Fruit fly (Drosophila melanogaster) whole organism, embryonic: Measurements from ENCODE around the gene Syt7.

Experiments
- Antp ChIP-seq: fragments of 200-800 bp; sonication (Bioruptor generic); optimal IDR thresholded peaks from 3 replicates; lab custom pipeline; 2016; ENCODE audit warnings: missing biosample characterization, missing genetic modification characterization
- Awh ChIP-seq: fragments of 200-800 bp; sonication (Bioruptor generic); IDR thresholded peaks from 2 replicates; pipeline ENCODE4, ENCODE4 v1.3.6; 2022; ENCODE audit warnings: missing biosample characterization, missing genetic modification characterization
- CG11504 ChIP-seq: fragments of 200-800 bp; sonication (Bioruptor generic); optimal IDR thresholded peaks from 3 replicates; lab custom pipeline; 2019; ENCODE audit warnings: missing biosample characterization, mild to moderate bottlenecking, missing genetic modification characterization, moderate library complexity
- CG12155 ChIP-seq: fragments of 200-800 bp; sonication (Bioruptor generic); optimal IDR thresholded peaks from 3 replicates; lab custom pipeline; 2016; ENCODE audit warnings: missing biosample characterization, missing genetic modification characterization
- CG12219 ChIP-seq: fragments of 200-800 bp; sonication (Bioruptor generic); optimal IDR thresholded peaks from 3 replicates; lab custom pipeline; 2018; ENCODE audit warnings: missing biosample characterization, mild to moderate bottlenecking, missing genetic modification characterization
- CG12236 ChIP-seq: fragments of 200-800 bp; sonication (Bioruptor generic); optimal IDR thresholded peaks from 2 replicates; lab custom pipeline; 2016; ENCODE audit warnings: missing biosample characterization, missing genetic modification characterization
- CG14710 ChIP-seq: fragments of 200-800 bp; sonication (Bioruptor generic); optimal IDR thresholded peaks from 3 replicates; lab custom pipeline; 2019; ENCODE audit warnings: missing biosample characterization, mild to moderate bottlenecking, missing genetic modification characterization, moderate library complexity
- CG14965 ChIP-seq: fragments of 200-800 bp; sonication (Bioruptor generic); optimal IDR thresholded peaks from 2 replicates; lab custom pipeline; 2016; ENCODE audit warnings: missing biosample characterization, missing genetic modification characterization, borderline replicate concordance
- CG1603 ChIP-seq: fragments of 200-800 bp; sonication (Bioruptor generic); optimal IDR thresholded peaks from 2 replicates; lab custom pipeline; 2019; ENCODE audit warnings: missing biosample characterization, mild to moderate bottlenecking, missing genetic modification characterization, moderate library complexity
- CG17186 ChIP-seq: fragments of 200-800 bp; sonication (Bioruptor generic); optimal IDR thresholded peaks from 3 replicates; lab custom pipeline; 2017; ENCODE audit warnings: missing biosample characterization, missing genetic modification reagents, missing genetic modification characterization
- CG17829 ChIP-seq: fragments of 200-800 bp; optimal IDR thresholded peaks from 2 replicates; lab custom pipeline; 2019; ENCODE audit warnings: missing biosample characterization, mild to moderate bottlenecking, missing genetic modification characterization, moderate library complexity
- CG1832 ChIP-seq: fragments of 200-800 bp; sonication (Bioruptor generic); optimal IDR thresholded peaks from 2 replicates; lab custom pipeline; 2017; ENCODE audit warnings: missing biosample characterization, mild to moderate bottlenecking, missing genetic modification characterization, inconsistent platforms
- CG2116 ChIP-seq: fragments of 200-800 bp; sonication (Bioruptor generic); optimal IDR thresholded peaks from 3 replicates; lab custom pipeline; 2018; ENCODE audit warnings: missing biosample characterization, mild to moderate bottlenecking, missing genetic modification characterization
- CG2712 ChIP-seq: fragments of 200-800 bp; optimal IDR thresholded peaks from 3 replicates; lab custom pipeline; 2019; ENCODE audit warnings: missing biosample characterization, mild to moderate bottlenecking, missing genetic modification characterization, moderate library complexity
- CG30020 ChIP-seq: fragments of 200-800 bp; optimal IDR thresholded peaks from 2 replicates; lab custom pipeline; 2019; ENCODE audit warnings: missing biosample characterization, mild to moderate bottlenecking, missing genetic modification characterization, moderate library complexity
- CG31224 ChIP-seq: fragments of 200-800 bp; sonication (Bioruptor generic); IDR thresholded peaks from 2 replicates; pipeline ENCODE4 v1.3.6; 2022; ENCODE audit warnings: missing biosample characterization, missing genetic modification characterization
- CG33213 ChIP-seq: fragments of 200-800 bp; sonication (Bioruptor generic); optimal IDR thresholded peaks from 3 replicates; lab custom pipeline; 2016; ENCODE audit warnings: missing biosample characterization, missing genetic modification characterization
- CG33557 ChIP-seq: fragments of 200-800 bp; sonication (Bioruptor generic); optimal IDR thresholded peaks from 2 replicates; lab custom pipeline; 2019; ENCODE audit warnings: missing biosample characterization, mild to moderate bottlenecking, missing genetic modification characterization, moderate library complexity
- CG34422 ChIP-seq: fragments of 200-800 bp; sonication (Bioruptor generic); IDR thresholded peaks from 3 replicates; pipeline ENCODE4 v1.3.6; 2022; ENCODE audit warnings: missing biosample characterization, missing genetic modification characterization
- CG5245 ChIP-seq: fragments of 200-800 bp; sonication (Bioruptor generic); optimal IDR thresholded peaks from 3 replicates; lab custom pipeline; 2016; ENCODE audit warnings: missing biosample characterization, missing genetic modification characterization
- CG7372 ChIP-seq: fragments of 200-800 bp; sonication (Bioruptor generic); IDR thresholded peaks from 2 replicates; pipeline ENCODE4 v1.3.6; 2022; ENCODE audit warnings: missing biosample characterization, missing genetic modification characterization
- CG7928 ChIP-seq: fragments of 200-800 bp; sonication (Bioruptor generic); optimal IDR thresholded peaks from 2 replicates; lab custom pipeline; 2017; ENCODE audit warnings: missing biosample characterization, mild to moderate bottlenecking, missing genetic modification characterization
- CG8089 ChIP-seq: fragments of 200-800 bp; sonication (Bioruptor generic); optimal IDR thresholded peaks from 3 replicates; lab custom pipeline; 2016; ENCODE audit warnings: missing biosample characterization, missing genetic modification characterization
- CG8281 ChIP-seq: fragments of 200-800 bp; sonication (Bioruptor generic); optimal IDR thresholded peaks from 2 replicates; lab custom pipeline; 2018; ENCODE audit warnings: missing biosample characterization, mild to moderate bottlenecking, missing genetic modification characterization, moderate library complexity
- CoRest ChIP-seq: fragments of 200-800 bp; sonication (Bioruptor generic); optimal IDR thresholded peaks from 3 replicates; lab custom pipeline; 2018; ENCODE audit warnings: missing biosample characterization, mild to moderate bottlenecking, missing genetic modification characterization, moderate library complexity
- Fer2 ChIP-seq: fragments of 200-800 bp; sonication (Bioruptor generic); optimal IDR thresholded peaks from 2 replicates; lab custom pipeline; 2018; ENCODE audit warnings: missing biosample characterization, mild to moderate bottlenecking, missing genetic modification characterization, moderate library complexity
- Hand ChIP-seq: fragments of 200-800 bp; sonication (Bioruptor generic); optimal IDR thresholded peaks from 2 replicates; lab custom pipeline; 2017; ENCODE audit warnings: mild to moderate bottlenecking, missing biosample characterization, missing genetic modification reagents, missing genetic modification characterization
- Hmr ChIP-seq: fragments of 200-800 bp; sonication (Bioruptor generic); optimal IDR thresholded peaks from 3 replicates; lab custom pipeline; 2017; ENCODE audit warnings: mild to moderate bottlenecking, missing biosample characterization, missing genetic modification reagents, missing genetic modification characterization
- Hr3 ChIP-seq: fragments of 200-800 bp; sonication (Bioruptor generic); optimal IDR thresholded peaks from 3 replicates; lab custom pipeline; 2016; ENCODE audit warnings: missing biosample characterization, missing genetic modification characterization
- NK7.1 ChIP-seq: fragments of 200-800 bp; sonication (Bioruptor generic); optimal IDR thresholded peaks from 3 replicates; lab custom pipeline; 2016; ENCODE audit warnings: missing biosample characterization, missing genetic modification characterization
- Nf-YC ChIP-seq: fragments of 200-800 bp; optimal IDR thresholded peaks from 3 replicates; lab custom pipeline; 2019; ENCODE audit warnings: missing biosample characterization, mild to moderate bottlenecking, missing genetic modification characterization, moderate library complexity
- Side ChIP-seq: fragments of 200-800 bp; sonication (Bioruptor generic); optimal IDR thresholded peaks from 2 replicates; lab custom pipeline; 2016; ENCODE audit warnings: missing biosample characterization, missing genetic modification characterization
- Sry-δ ChIP-seq: fragments of 200-800 bp; sonication (Bioruptor generic); optimal IDR thresholded peaks from 2 replicates; lab custom pipeline; 2016; ENCODE audit warnings: missing biosample characterization, missing genetic modification characterization
- ash1 ChIP-seq: fragments of 200-800 bp; sonication (Bioruptor generic); optimal IDR thresholded peaks from 2 replicates; lab custom pipeline; 2018; ENCODE audit warnings: missing biosample characterization, mild to moderate bottlenecking, missing genetic modification characterization
- bowl ChIP-seq: fragments of 200-800 bp; sonication (Bioruptor generic); IDR thresholded peaks from 2 replicates; pipeline ENCODE4 v1.3.6; 2022; ENCODE audit warnings: missing biosample characterization, missing genetic modification characterization
- crc ChIP-seq: fragments of 200-800 bp; sonication (Bioruptor generic); optimal IDR thresholded peaks from 2 replicates; lab custom pipeline; 2016; ENCODE audit warnings: missing biosample characterization, missing genetic modification characterization
- emc ChIP-seq: fragments of 200-800 bp; sonication (Bioruptor generic); optimal IDR thresholded peaks from 2 replicates; lab custom pipeline; 2016; ENCODE audit warnings: missing biosample characterization, missing genetic modification characterization
- eyg ChIP-seq: fragments of 200-800 bp; sonication (Bioruptor generic); optimal IDR thresholded peaks from 3 replicates; lab custom pipeline; 2016; ENCODE audit warnings: missing biosample characterization, missing genetic modification characterization
- fd102C ChIP-seq: fragments of 200-800 bp; sonication (Bioruptor generic); optimal IDR thresholded peaks from 2 replicates; lab custom pipeline; 2018; ENCODE audit warnings: missing biosample characterization, mild to moderate bottlenecking, missing genetic modification characterization, moderate library complexity
- fru ChIP-seq: fragments of >200 bp; optimal IDR thresholded peaks from 2 replicates; lab custom pipeline; 2017
- h ChIP-seq: fragments of >200 bp; optimal IDR thresholded peaks from 2 replicates; lab custom pipeline; 2017
- mirr ChIP-seq: fragments of 200-800 bp; sonication (Bioruptor generic); optimal IDR thresholded peaks from 3 replicates; lab custom pipeline; 2018; ENCODE audit warnings: missing biosample characterization, mild to moderate bottlenecking, missing genetic modification characterization
- nerfin-1 ChIP-seq: fragments of 200-800 bp; sonication (Bioruptor generic); optimal IDR thresholded peaks from 3 replicates; lab custom pipeline; 2019; ENCODE audit warnings: missing biosample characterization, mild to moderate bottlenecking, missing genetic modification characterization, moderate library complexity
- phol ChIP-seq: fragments of 200-800 bp; sonication (Bioruptor generic); optimal IDR thresholded peaks from 3 replicates; lab custom pipeline; 2018; ENCODE audit warnings: missing biosample characterization, mild to moderate bottlenecking, missing genetic modification characterization, moderate library complexity
- pita ChIP-seq: fragments of 200-800 bp; sonication (Bioruptor generic); optimal IDR thresholded peaks from 2 replicates; lab custom pipeline; 2017; ENCODE audit warnings: missing biosample characterization, mild to moderate bottlenecking, missing genetic modification characterization
- pzg ChIP-seq: fragments of 200-800 bp; sonication (Bioruptor generic); optimal IDR thresholded peaks from 3 replicates; lab custom pipeline; 2018; ENCODE audit warnings: missing biosample characterization, mild to moderate bottlenecking, missing genetic modification characterization, moderate library complexity
- rib ChIP-seq: fragments of 200-800 bp; sonication (Bioruptor generic); IDR thresholded peaks from 2 replicates; pipeline ENCODE4 v1.3.6; 2022; ENCODE audit warnings: missing biosample characterization, missing genetic modification characterization
- run ChIP-seq: fragments of 200-800 bp; sonication (Bioruptor generic); optimal IDR thresholded peaks from 3 replicates; lab custom pipeline; 2018; ENCODE audit warnings: missing biosample characterization, mild to moderate bottlenecking, missing genetic modification characterization
- trem ChIP-seq: fragments of 200-800 bp; optimal IDR thresholded peaks from 3 replicates; lab custom pipeline; 2019; ENCODE audit warnings: missing biosample characterization, mild to moderate bottlenecking, missing genetic modification characterization, moderate library complexity
- usp ChIP-seq: fragments of >200 bp; optimal IDR thresholded peaks from 2 replicates; lab custom pipeline; 2017; ENCODE audit warnings: missing biosample characterization, missing genetic modification characterization
- wek ChIP-seq: fragments of 200-800 bp; sonication (Bioruptor generic); optimal IDR thresholded peaks from 3 replicates; lab custom pipeline; 2018; ENCODE audit warnings: missing biosample characterization, mild to moderate bottlenecking, missing genetic modification characterization, moderate library complexity
- zen ChIP-seq: fragments of 200-800 bp; sonication (Bioruptor generic); optimal IDR thresholded peaks from 3 replicates; lab custom pipeline; 2018; ENCODE audit warnings: missing biosample characterization, mild to moderate bottlenecking, missing genetic modification characterization, moderate library complexity

Gene Syt7

DNA sequence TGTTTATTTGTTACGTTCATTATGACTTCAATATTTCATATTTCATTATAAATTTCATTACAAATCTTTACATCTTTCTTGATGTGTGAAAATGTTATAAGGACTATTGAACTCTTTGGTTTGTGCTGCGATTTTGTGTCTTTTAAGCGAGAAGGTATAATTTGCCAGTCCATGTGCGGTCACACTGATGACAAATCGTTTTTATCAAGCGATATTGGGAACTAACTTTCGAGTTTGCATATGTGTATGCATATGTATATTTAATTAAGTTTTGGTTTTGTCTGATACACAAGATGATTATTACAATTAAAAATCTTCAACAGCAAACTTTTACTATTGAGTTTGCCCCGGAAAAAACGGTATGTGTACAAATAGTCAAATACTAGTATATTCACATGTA, 1.6 kb upstream of the Syt7 start, which contains the start of gene Rad23 (continued):
- no peak for TF ChIP-seq NK7.1 (GFP tag; lab: Kevin White, UChicago)
- TF ChIP-seq CG33557 (GFP tag; lab: Kevin White, UChicago): peak; percentile 19
- TF ChIP-seq Nf-YC (tag; lab: Kevin White, UChicago): peak; percentile 36
- no peak for TF ChIP-seq fru (lab: Kevin White, UChicago)
- TF ChIP-seq CG12219: no peak
- no peak for TF ChIP-seq CG7928 (GFP tag; lab: Kevin White, UChicago)
- TF ChIP-seq zen (tag; lab: Kevin White, UChicago): peak; percentile 59
- peak; percentile 19 for TF ChIP-seq CG2116 (GFP tag; lab: Kevin White, UChicago)
- no peak for TF ChIP-seq CG14965 (GFP tag; lab: Kevin White, UChicago)
- TF ChIP-seq CG14710 (tag; lab: Kevin White, UChicago): peak; percentile 61
- peak; percentile 16 for TF ChIP-seq CG12155 (GFP tag; lab: Kevin White, UChicago)
- no peak for TF ChIP-seq CG5245 (GFP tag; lab: Kevin White, UChicago)
- no peak for TF ChIP-seq usp (GFP tag; lab: Kevin White, UChicago)
- TF ChIP-seq nerfin-1 (tag; lab: Kevin White, UChicago): no peak
- TF ChIP-seq trem (tag; lab: Kevin White, UChicago): peak; percentile 23
- peak; percentile 84 for TF ChIP-seq pzg (GFP tag; lab: Kevin White, UChicago)
- TF ChIP-seq CG11504 (tag; lab: Kevin White, UChicago): no peak
- no peak for TF ChIP-seq CG1832 (GFP tag; lab: Kevin White, UChicago)
- no peak for TF ChIP-seq Awh (GFP tag; lab: Robert Waterston, UW)
- TF ChIP-seq Side (GFP tag; lab: Kevin White, UChicago): no peak
- TF ChIP-seq CG1603: peak; percentile 97
- TF ChIP-seq run (tag; lab: Kevin White, UChicago): no peak
- peak; percentile 23 for TF ChIP-seq CG17186 (GFP tag; lab: Kevin White, UChicago)
- TF ChIP-seq Hand (GFP tag; lab: Kevin White, UChicago): no peak
- TF ChIP-seq CG33213 (GFP tag; lab: Kevin White, UChicago): peak; percentile 50
- no peak for TF ChIP-seq CG34422 (GFP tag; lab: Robert Waterston, UW)
- TF ChIP-seq CG12236 (GFP tag; lab: Kevin White, UChicago): no peak
- TF ChIP-seq CG8089: peak; percentile 42
- TF ChIP-seq mirr (GFP tag; lab: Kevin White, UChicago): no peak
- no peak for TF ChIP-seq bowl (GFP tag; lab: Robert Waterston, UW)
- no peak for TF ChIP-seq Hmr (GFP tag; lab: Kevin White, UChicago)
- no peak for TF ChIP-seq rib (GFP tag; lab: Robert Waterston, UW)
- TF ChIP-seq crc (GFP tag; lab: Kevin White, UChicago): no peak
- TF ChIP-seq Fer2 (tag; lab: Kevin White, UChicago): no peak
- no peak for TF ChIP-seq fd102C (GFP tag; lab: Kevin White, UChicago)
- peak; percentile 58 for TF ChIP-seq CoRest (tag; lab: Kevin White, UChicago)
- no peak for TF ChIP-seq emc (GFP tag; lab: Kevin White, UChicago)
- no peak for TF ChIP-seq Antp (GFP tag; lab: Kevin White, UChicago)
- peak; percentile 67 for TF ChIP-seq phol (tag; lab: Kevin White, UChicago)
- TF ChIP-seq CG2712 (tag; lab: Kevin White, UChicago): peak; percentile 58
- TF ChIP-seq eyg: no peak
- no peak for TF ChIP-seq CG7372 (GFP tag; lab: Robert Waterston, UW)
- no peak for TF ChIP-seq CG8281 (tag; lab: Kevin White, UChicago)
- no peak for TF ChIP-seq CG31224 (GFP tag; lab: Robert Waterston, UW)
- no peak for TF ChIP-seq pita
- peak; percentile 99 for TF ChIP-seq CG30020
- TF ChIP-seq Hr3 (GFP tag; lab: Kevin White, UChicago): no peak
- TF ChIP-seq ash1 (GFP tag; lab: Kevin White, UChicago): no peak
- peak; percentile 54 for TF ChIP-seq Sry-δ (GFP tag; lab: Kevin White, UChicago)
- no peak for TF ChIP-seq wek (GFP tag; lab: Kevin White, UChicago)
- peak; percentile 29 for TF ChIP-seq CG17829
- TF ChIP-seq h (lab: Kevin White, UChicago): no peak
